Worm (Caenorhabditis elegans) whole organism, late embryonic: ENCODE data around the gene C16C8.25.
"Not testable (repeated sequence)": the region's sequence is repeated elsewhere in the genome, so short reads cannot be mapped to it uniquely, and the experiment has no call there.

Experiments
- C08G9.2 ChIP-seq: sonication (generic microtip); optimal IDR thresholded peaks from 2 replicates; lab custom pipeline; 2016; ENCODE audit warnings: mild to moderate bottlenecking, missing genetic modification characterization, moderate library complexity, missing compliant biosample characterization
- C38D4.7 ChIP-seq: fragments of 200-800 bp; sonication (Bioruptor generic); optimal IDR thresholded peaks from 2 replicates; lab custom pipeline; 2018; ENCODE audit warnings: mild to moderate bottlenecking, missing genetic modification characterization, moderate library complexity, missing compliant biosample characterization
- F13H6.1 ChIP-seq: sonication (generic microtip); optimal IDR thresholded peaks from 2 replicates; lab custom pipeline; 2016; ENCODE audit warnings: missing genetic modification characterization, missing compliant biosample characterization
- ahr-1 ChIP-seq: sonication (generic microtip); optimal IDR thresholded peaks from 2 replicates; lab custom pipeline; 2016; ENCODE audit warnings: missing genetic modification characterization, missing compliant biosample characterization
- ceh-14 ChIP-seq: sonication (generic microtip); optimal IDR thresholded peaks from 2 replicates; lab custom pipeline; 2016; ENCODE audit warnings: missing genotype, missing genetic modification characterization, missing compliant biosample characterization
- ceh-22 ChIP-seq: sonication (generic microtip); optimal IDR thresholded peaks from 2 replicates; lab custom pipeline; 2017; ENCODE audit warnings: missing biosample characterization, missing genetic modification characterization
- ceh-31 ChIP-seq: sonication (generic microtip); optimal IDR thresholded peaks from 2 replicates; lab custom pipeline; 2016; ENCODE audit warnings: missing genetic modification characterization, missing compliant biosample characterization
- che-1 ChIP-seq: sonication (generic microtip); optimal IDR thresholded peaks from 2 replicates; lab custom pipeline; 2016; ENCODE audit warnings: mild to moderate bottlenecking, missing genetic modification characterization, missing compliant biosample characterization
- dve-1 ChIP-seq: sonication (generic microtip); optimal IDR thresholded peaks from 2 replicates; lab custom pipeline; 2017; ENCODE audit warnings: antibody characterized with exemption, mild to moderate bottlenecking, missing genetic modification characterization, missing compliant biosample characterization
- elt-4 ChIP-seq: sonication (generic microtip); optimal IDR thresholded peaks from 2 replicates; lab custom pipeline; 2016; ENCODE audit warnings: missing genetic modification characterization, missing compliant biosample characterization
- eyg-1 ChIP-seq: sonication (generic microtip); optimal IDR thresholded peaks from 2 replicates; lab custom pipeline; 2016; ENCODE audit warnings: missing genotype, missing genetic modification characterization, missing compliant biosample characterization
- fax-1 ChIP-seq: sonication (generic microtip); optimal IDR thresholded peaks from 2 replicates; lab custom pipeline; 2016; ENCODE audit warnings: missing genotype, missing genetic modification characterization, missing compliant biosample characterization
- fkh-6 ChIP-seq: sonication (generic microtip); optimal IDR thresholded peaks from 2 replicates; lab custom pipeline; 2016; ENCODE audit warnings: missing genetic modification characterization, missing compliant biosample characterization
- gmeb-2 ChIP-seq: sonication (generic microtip); optimal IDR thresholded peaks from 2 replicates; lab custom pipeline; 2016; ENCODE audit warnings: missing genetic modification characterization, inconsistent platforms, missing compliant biosample characterization
- hlh-13 ChIP-seq: fragments of 200-800 bp; sonication (Bioruptor generic); optimal IDR thresholded peaks from 2 replicates; lab custom pipeline; 2018; ENCODE audit warnings: mild to moderate bottlenecking, missing genetic modification characterization, missing compliant biosample characterization
- hlh-15 ChIP-seq: sonication (generic microtip); optimal IDR thresholded peaks from 2 replicates; lab custom pipeline; 2016; ENCODE audit warnings: missing genetic modification characterization, missing compliant biosample characterization
- hlh-8 ChIP-seq: sonication (generic microtip); optimal IDR thresholded peaks from 2 replicates; lab custom pipeline; 2016; ENCODE audit warnings: missing genotype, missing genetic modification characterization, missing compliant biosample characterization
- lim-6 ChIP-seq: sonication (generic microtip); optimal IDR thresholded peaks from 2 replicates; lab custom pipeline; 2016; ENCODE audit warnings: missing genetic modification characterization, missing compliant biosample characterization
- mec-3 ChIP-seq: sonication (generic microtip); optimal IDR thresholded peaks from 2 replicates; lab custom pipeline; 2016; ENCODE audit warnings: borderline replicate concordance, missing genetic modification characterization, missing compliant biosample characterization
- nhr-11 ChIP-seq: fragments of 150-350 bp; optimal IDR thresholded peaks from 2 replicates; lab custom pipeline; 2014; ENCODE audit warnings: missing biosample characterization, missing genetic modification characterization
- nhr-232 ChIP-seq: sonication (generic microtip); optimal IDR thresholded peaks from 2 replicates; lab custom pipeline; 2016; ENCODE audit warnings: missing genetic modification characterization, missing compliant biosample characterization
- npax-4 ChIP-seq: sonication (generic microtip); optimal IDR thresholded peaks from 2 replicates; lab custom pipeline; 2016; ENCODE audit warnings: missing genetic modification characterization, missing compliant biosample characterization
- odd-2 ChIP-seq: sonication (generic microtip); optimal IDR thresholded peaks from 2 replicates; lab custom pipeline; 2017; ENCODE audit warnings: antibody characterized with exemption, mild to moderate bottlenecking, missing genetic modification characterization, missing compliant biosample characterization
- pax-1 ChIP-seq: fragments of 150-350 bp; optimal IDR thresholded peaks from 2 replicates; lab custom pipeline; 2014; ENCODE audit warnings: missing biosample characterization, missing genetic modification characterization
- pha-2 ChIP-seq: sonication (generic microtip); optimal IDR thresholded peaks from 2 replicates; lab custom pipeline; 2017; ENCODE audit warnings: mild to moderate bottlenecking, missing genetic modification characterization, missing compliant biosample characterization
- pros-1 ChIP-seq: fragments of 150-350 bp; optimal IDR thresholded peaks from 2 replicates; lab custom pipeline; 2014; ENCODE audit warnings: missing biosample characterization, missing genetic modification reagents, missing genetic modification characterization
- ref-2 ChIP-seq: sonication (generic microtip); optimal IDR thresholded peaks from 2 replicates; lab custom pipeline; 2016; ENCODE audit warnings: missing genetic modification characterization, missing compliant biosample characterization
- rnt-1 ChIP-seq: sonication (generic microtip); optimal IDR thresholded peaks from 2 replicates; lab custom pipeline; 2016; ENCODE audit warnings: missing genetic modification characterization, missing compliant biosample characterization
- sox-2 ChIP-seq: fragments of 200-800 bp; sonication (Bioruptor generic); IDR thresholded peaks from 2 replicates; pipeline ENCODE4 v1.3.6; 2022; ENCODE audit warnings: missing genetic modification reagents, missing genetic modification characterization, missing compliant biosample characterization
- sox-4 ChIP-seq: sonication (generic microtip); optimal IDR thresholded peaks from 2 replicates; lab custom pipeline; 2017; ENCODE audit warnings: mild to moderate bottlenecking, missing genetic modification characterization, inconsistent platforms, missing compliant biosample characterization
- tbx-2 ChIP-seq: sonication (generic microtip); optimal IDR thresholded peaks from 2 replicates; lab custom pipeline; 2016; ENCODE audit warnings: missing genetic modification characterization, missing compliant biosample characterization
- unc-3 ChIP-seq, 2 experiments: fragments of 200-800 bp in 1 of 2; sonication (Bioruptor generic) in 1 of 2; sonication (generic microtip) in 1 of 2; conservative IDR thresholded peaks in 1 of 2; optimal IDR thresholded peaks in 1 of 2; 2 replicates each; pipeline versions ENCODE4 v1.3.6 to Lab custom; 2016 to 2022; ENCODE audit warnings: missing compliant biosample characterization in 2 of 2, missing genetic modification characterization in 2 of 2, missing genetic modification reagents in 1 of 2
- ztf-16 ChIP-seq: sonication (generic microtip); optimal IDR thresholded peaks from 2 replicates; lab custom pipeline; 2017; ENCODE audit warnings: missing genetic modification characterization, missing compliant biosample characterization

C16C8.25 gene

ce11 chrII:3461586-3461985, 12.6 kb downstream of the C16C8.25 start, which contains the start of gene C16C8.8:
C16C8.8 (minus strand) TSS chrII:3461686.
- no peak for TF ChIP-seq npax-4 (tag; lab: Kevin White, UChicago)
- TF ChIP-seq odd-2 (tag; lab: Kevin White, UChicago), result no peak
- no peak for TF ChIP-seq eyg-1 (tag; lab: Kevin White, UChicago)
- TF ChIP-seq nhr-232 (tag; lab: Kevin White, UChicago), result no peak
- TF ChIP-seq pax-1 (tag; lab: Kevin White, UChicago), result no peak
- no peak for TF ChIP-seq ahr-1 (tag; lab: Kevin White, UChicago)
- no peak for TF ChIP-seq dve-1 (tag; lab: Kevin White, UChicago)
- no peak for TF ChIP-seq ztf-16 (tag; lab: Kevin White, UChicago)
- TF ChIP-seq hlh-8 (tag; lab: Kevin White, UChicago), result no peak
- no peak for TF ChIP-seq hlh-15 (tag; lab: Kevin White, UChicago)
- TF ChIP-seq unc-3 (GFP tag; conservative IDR thresholded peaks at IDR 0.05; lab: Robert Waterston, UW), result no peak
- no peak for TF ChIP-seq unc-3 (tag; optimal IDR thresholded peaks at IDR 0.05; lab: Kevin White, UChicago)
- TF ChIP-seq che-1, result no peak

ce11 chrII:3463097-3463496, 14.1 kb downstream of the C16C8.25 start, which contains the start of gene C16C8.9:
C16C8.9 (minus strand) TSS chrII:3463197.
- TF ChIP-seq unc-3 (GFP tag; conservative IDR thresholded peaks at IDR 0.05; lab: Robert Waterston, UW) (no peak), unc-3 (tag; optimal IDR thresholded peaks at IDR 0.05; lab: Kevin White, UChicago) (no peak)

- TF ChIP-seq ztf-16 (tag; lab: Kevin White, UChicago); sox-2 (GFP tag; lab: Robert Waterston, UW); pha-2 (tag; lab: Kevin White, UChicago): not testable (repeated sequence)
Observed at ce11 chrII:3464580-3464979, 15.6 kb downstream of the C16C8.25 start, which contains the start of gene C16C8.10. C16C8.10 (minus strand) TSS chrII:3464680.

ce11 chrII:3470549-3470948, 21.5 kb downstream of the C16C8.25 start, which contains the start of gene Y49F6B.20:
Y49F6B.20 (minus strand) TSS chrII:3470649.
- TF ChIP-seq C08G9.2 (tag; lab: Kevin White, UChicago), result no peak
- TF ChIP-seq nhr-11 (tag; lab: Kevin White, UChicago), result no peak
- no peak for TF ChIP-seq pros-1 (tag; lab: Kevin White, UChicago)
- no peak for TF ChIP-seq fkh-6 (tag; lab: Kevin White, UChicago)
- TF ChIP-seq hlh-8 (tag; lab: Kevin White, UChicago), result no peak
- no peak for TF ChIP-seq C38D4.7 (GFP tag; lab: Kevin White, UChicago)
- TF ChIP-seq lim-6 (tag; lab: Kevin White, UChicago), result no peak
- TF ChIP-seq ceh-14 (tag; lab: Kevin White, UChicago), result no peak
- TF ChIP-seq sox-2 (GFP tag; lab: Robert Waterston, UW), result no peak
- no peak for TF ChIP-seq sox-4 (tag; lab: Kevin White, UChicago)

ce11 chrII:3471603-3472002, 22.6 kb downstream of the C16C8.25 start, which contains the start of gene Y49F6B.13:
Y49F6B.13 (minus strand) TSS chrII:3471703.
- no peak for TF ChIP-seq rnt-1 (tag; lab: Kevin White, UChicago)
- TF ChIP-seq ref-2, result no peak
- TF ChIP-seq fax-1 (tag; lab: Kevin White, UChicago), result no peak
- no peak for TF ChIP-seq ceh-22 (tag; lab: Kevin White, UChicago)
- no peak for TF ChIP-seq C38D4.7 (GFP tag; lab: Kevin White, UChicago)
- no peak for TF ChIP-seq gmeb-2
- TF ChIP-seq elt-4, result no peak
- TF ChIP-seq pros-1 (tag; lab: Kevin White, UChicago), result no peak
- no peak for TF ChIP-seq hlh-13
- TF ChIP-seq tbx-2 (tag; lab: Kevin White, UChicago), result no peak
- no peak for TF ChIP-seq mec-3
- no peak for TF ChIP-seq ceh-31 (tag; lab: Kevin White, UChicago)
- TF ChIP-seq F13H6.1, result no peak
- no peak for TF ChIP-seq sox-4 (tag; lab: Kevin White, UChicago)
- no peak for TF ChIP-seq ceh-14 (tag; lab: Kevin White, UChicago)
